Fruit fly (Drosophila melanogaster): ENCODE measurements around the gene nyo.

Gene nyo

DNA sequence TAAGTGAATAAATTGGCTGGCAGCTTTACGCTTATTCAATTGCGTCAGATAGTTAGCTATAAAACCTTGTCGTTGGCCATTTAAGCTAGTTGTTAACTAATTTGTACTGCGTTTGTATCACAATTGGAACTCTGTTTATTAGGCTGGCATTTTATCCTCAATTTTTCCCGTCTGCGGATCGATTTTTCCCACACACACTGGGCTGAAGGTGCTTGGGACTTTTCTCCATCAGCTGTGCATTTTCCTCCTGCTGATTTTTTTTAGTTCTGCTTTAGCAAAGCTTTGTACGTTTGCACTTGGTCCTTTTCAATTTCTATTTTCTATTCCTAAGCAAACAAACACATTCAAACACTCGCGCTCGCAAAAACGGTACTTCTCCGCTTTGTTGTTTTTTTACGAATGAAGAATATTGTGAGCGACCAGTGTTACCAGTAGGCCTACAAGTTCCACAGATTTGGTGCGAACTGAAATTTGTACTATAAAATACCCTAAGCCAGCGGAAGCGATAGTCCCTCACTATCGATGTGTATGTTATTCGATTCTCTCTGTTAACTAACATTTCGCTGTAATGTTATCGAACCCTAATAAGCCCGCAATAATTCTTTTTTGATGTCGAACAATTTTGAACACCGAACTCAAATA, 66.7 kb downstream of the nyo start (continued):
- TF ChIP-seq HLH54F (GFP tag; optimal IDR thresholded peaks at IDR 0.05) (peak; percentile 11), lab (GFP tag; optimal IDR thresholded peaks at IDR 0.05) (peak; percentile 67), CG34224 (GFP tag; IDR thresholded peaks at IDR 0.05; ENCODE audit: partially characterized antibody) (no peak), da (GFP tag; optimal IDR thresholded peaks at IDR 0.05) (no peak), tx (GFP tag; optimal IDR thresholded peaks at IDR 0.05) (no peak), stwl (tag; optimal IDR thresholded peaks at IDR 0.05) (peak; percentile 72), CG4854 (GFP tag; optimal IDR thresholded peaks at IDR 0.05) (peak; percentile 15), CG11398 (GFP tag; optimal IDR thresholded peaks at IDR 0.05) (no peak), MTF-1 (GFP tag; optimal IDR thresholded peaks at IDR 0.05; ENCODE audit: borderline replicate concordance) (no peak), pfk (GFP tag; optimal IDR thresholded peaks at IDR 0.05) (peak; percentile 80), Hmr (GFP tag; optimal IDR thresholded peaks at IDR 0.05) (peak; percentile 73), maf-S (GFP tag; optimal IDR thresholded peaks at IDR 0.05) (peak; percentile 13), CG11723 (GFP tag; optimal IDR thresholded peaks at IDR 0.05) (no peak), pzg (GFP tag; optimal IDR thresholded peaks at IDR 0.05) (peak; percentile 98), Optix (GFP tag; IDR thresholded peaks at IDR 0.05) (no peak), sc (optimal IDR thresholded peaks at IDR 0.05) (no peak), sc (GFP tag; optimal IDR thresholded peaks at IDR 0.05) (no peak), dan (GFP tag; IDR thresholded peaks at IDR 0.05) (no peak), onecut (GFP tag; IDR thresholded peaks at IDR 0.05) (peak; percentile 94), CG7987 (GFP tag; optimal IDR thresholded peaks at IDR 0.05) (peak; percentile 80), fd96Cb (tag; optimal IDR thresholded peaks at IDR 0.05) (no peak), Bgb (GFP tag; IDR thresholded peaks at IDR 0.05; ENCODE audit: partially characterized antibody) (no peak), CTCF (GFP tag; optimal IDR thresholded peaks at IDR 0.05) (peak; percentile 53), jigr1 (GFP tag; IDR thresholded peaks at IDR 0.05) (no peak), Elba2 (GFP tag; optimal IDR thresholded peaks at IDR 0.05) (peak; percentile 23), gfzf (GFP tag; optimal IDR thresholded peaks at IDR 0.05) (peak; percentile 96), nmo (GFP tag; optimal IDR thresholded peaks at IDR 0.05) (peak; percentile 43), CG3995 (GFP tag; optimal IDR thresholded peaks at IDR 0.05) (no peak), Max (GFP tag; optimal IDR thresholded peaks at IDR 0.05) (no peak), CG9876 (GFP tag; optimal IDR thresholded peaks at IDR 0.05) (no peak), Ssrp (tag; optimal IDR thresholded peaks at IDR 0.05) (peak; percentile 13), p53 (GFP tag; optimal IDR thresholded peaks at IDR 0.05) (peak; percentile 8), ems (GFP tag; optimal IDR thresholded peaks at IDR 0.05) (no peak), ssp (GFP tag; IDR thresholded peaks at IDR 0.05) (no peak), Lhr (GFP tag; optimal IDR thresholded peaks at IDR 0.05) (peak; percentile 33), chif (GFP tag; optimal IDR thresholded peaks at IDR 0.05) (peak in 1 of 2 experiments; percentile 13), dysf (GFP tag; IDR thresholded peaks at IDR 0.05) (no peak), CG4617 (GFP tag; optimal IDR thresholded peaks at IDR 0.05; ENCODE audit: borderline replicate concordance) (peak; percentile 20), Dek (tag; optimal IDR thresholded peaks at IDR 0.05) (no peak), CG3726 (GFP tag; IDR thresholded peaks at IDR 0.05) (no peak), fu2 (GFP tag; optimal IDR thresholded peaks at IDR 0.05) (no peak), Lpt (GFP tag; optimal IDR thresholded peaks at IDR 0.05) (no peak), scrt (GFP tag; optimal IDR thresholded peaks at IDR 0.05) (peak; percentile 11), Myb (GFP tag; optimal IDR thresholded peaks at IDR 0.05) (peak; percentile 20), dm (GFP tag; optimal IDR thresholded peaks at IDR 0.05) (peak; percentile 22), shn (GFP tag; optimal IDR thresholded peaks at IDR 0.05) (no peak), CG32532 (GFP tag; IDR thresholded peaks at IDR 0.05) (no peak), CG8924 (tag; optimal IDR thresholded peaks at IDR 0.05) (peak; percentile 43), CG8290 (GFP tag; optimal IDR thresholded peaks at IDR 0.05) (no peak), CG8290 (tag; optimal IDR thresholded peaks at IDR 0.05) (peak in 1 of 2 experiments; percentile 75), NC2α (GFP tag; optimal IDR thresholded peaks at IDR 0.05) (no peak), CG5245 (GFP tag; optimal IDR thresholded peaks at IDR 0.05) (no peak)

Measured in whole organism, embryonic.